Worm (Caenorhabditis elegans) whole organism, L4 larva: ENCODE results near the gene C46G7.5.

Experiments
- F37D6.2 ChIP-seq: sonication (generic microtip); optimal IDR thresholded peaks from 2 replicates; lab custom pipeline; 2016; ENCODE audit warnings: mild to moderate bottlenecking, missing genetic modification characterization, missing compliant biosample characterization
- F44E2.7 ChIP-seq: fragments of 200-800 bp; sonication (Bioruptor generic); IDR thresholded peaks from 2 replicates; pipeline ENCODE4 v2.1.2; 2022; ENCODE audit warnings: missing genetic modification characterization, missing compliant biosample characterization
- T20F7.1 ChIP-seq: fragments of 200-800 bp; sonication (Bioruptor generic); optimal IDR thresholded peaks from 2 replicates; lab custom pipeline; 2018; ENCODE audit warnings: mild to moderate bottlenecking, missing genetic modification characterization, missing compliant biosample characterization
- T26A8.4 ChIP-seq: fragments of 200-800 bp; sonication (Bioruptor generic); IDR thresholded peaks from 2 replicates; pipeline ENCODE4 v1.3.6; 2022; ENCODE audit warnings: missing genetic modification characterization, missing compliant biosample characterization
- Y105C5A.15 ChIP-seq: fragments of 200-800 bp; sonication (Bioruptor generic); IDR thresholded peaks from 2 replicates; pipeline ENCODE4 v1.3.6; 2022; ENCODE audit warnings: missing genetic modification characterization, missing compliant biosample characterization
- Y48G9A.11 ChIP-seq: fragments of 200-800 bp; sonication (Bioruptor generic); IDR thresholded peaks from 2 replicates; pipeline ENCODE4 v1.3.6; 2022; ENCODE audit warnings: missing genetic modification reagents, missing genetic modification characterization, missing compliant biosample characterization
- ZK337.2 ChIP-seq: fragments of 200-800 bp; sonication (Bioruptor generic); IDR thresholded peaks from 2 replicates; pipeline ENCODE4 v1.3.6; 2022; ENCODE audit warnings: missing genetic modification reagents, missing genetic modification characterization, missing compliant biosample characterization
- aha-1 ChIP-seq: fragments of 150-350 bp; peaks from one replicate; lab custom pipeline; 2014; ENCODE audit warnings: missing biosample characterization, missing genetic modification characterization
- ama-1 ChIP-seq: fragments of 150-350 bp; optimal IDR thresholded peaks from 2 replicates; lab custom pipeline; 2014; ENCODE audit warnings: inconsistent platforms, mixed read lengths
- ctbp-1 ChIP-seq: fragments of 200-800 bp; sonication (Bioruptor generic); IDR thresholded peaks from 2 replicates; pipeline ENCODE4 v1.3.6; 2022; ENCODE audit warnings: missing genetic modification reagents, missing genetic modification characterization, missing compliant biosample characterization
- daf-16 ChIP-seq, 3 experiments: sonication (generic microtip); optimal IDR thresholded peaks; 2 replicates each; lab custom pipeline; 2016 to 2017; ENCODE audit warnings: missing genetic modification characterization in 3 of 3, missing genetic modification reagents in 3 of 3, mild to moderate bottlenecking in 2 of 3, missing compliant biosample characterization in 2 of 3, missing biosample characterization in 1 of 3, moderate library complexity in 1 of 3
- dmd-6 ChIP-seq: fragments of 200-800 bp; sonication (Bioruptor generic); IDR thresholded peaks from 2 replicates; pipeline ENCODE4 v1.3.6; 2022; ENCODE audit warnings: missing genetic modification reagents, missing genetic modification characterization, missing compliant biosample characterization
- fkh-10 ChIP-seq: fragments of 150-350 bp; optimal IDR thresholded peaks from 2 replicates; lab custom pipeline; 2014; ENCODE audit warnings: missing biosample characterization, missing genetic modification reagents, missing genetic modification characterization
- hlh-11 ChIP-seq: fragments of 200-800 bp; sonication (Bioruptor generic); optimal IDR thresholded peaks from 2 replicates; lab custom pipeline; 2018; ENCODE audit warnings: mild to moderate bottlenecking, missing genetic modification characterization, missing compliant biosample characterization
- hmg-1.1 ChIP-seq: fragments of 200-800 bp; sonication (Bioruptor generic); IDR thresholded peaks from 2 replicates; pipeline ENCODE4 v1.3.6; 2022; ENCODE audit warnings: missing genetic modification reagents, missing genetic modification characterization, missing compliant biosample characterization
- lin-39 ChIP-seq: fragments of 150-350 bp; optimal IDR thresholded peaks from 2 replicates; lab custom pipeline; 2014; ENCODE audit warnings: missing biosample characterization, missing genetic modification reagents, missing genetic modification characterization
- lsy-2 ChIP-seq, 2 experiments: fragments of 150-350 bp in 1 of 2; sonication (generic microtip) in 1 of 2; optimal IDR thresholded peaks; 2 replicates each; lab custom pipeline; 2014 to 2017; ENCODE audit warnings: missing biosample characterization in 2 of 2, missing genetic modification characterization in 2 of 2
- madf-9 ChIP-seq: fragments of 200-800 bp; sonication (Bioruptor generic); conservative IDR thresholded peaks from 2 replicates; pipeline ENCODE4 v1.3.6; 2022; ENCODE audit warnings: missing genetic modification reagents, missing genetic modification characterization, missing compliant biosample characterization
- mdl-1 ChIP-seq, 2 experiments: fragments of 150-350 bp in 1 of 2; sonication (generic microtip) in 1 of 2; optimal IDR thresholded peaks; 2 replicates each; lab custom pipeline; 2014 to 2017; ENCODE audit warnings: missing biosample characterization in 2 of 2, missing genetic modification characterization in 2 of 2
- mep-1 ChIP-seq: fragments of 150-350 bp; sonication (generic microtip); optimal IDR thresholded peaks from 3 replicates; lab custom pipeline; 2014; ENCODE audit warnings: missing biosample characterization, missing genetic modification characterization
- mes-2 ChIP-seq: sonication (generic microtip); optimal IDR thresholded peaks from 2 replicates; lab custom pipeline; 2016; ENCODE audit warnings: missing genotype, mild to moderate bottlenecking, missing genetic modification characterization, missing compliant biosample characterization; ENCODE audit not compliant: poor library complexity, severe bottlenecking
- mxl-2 ChIP-seq: fragments of 200-800 bp; sonication (Bioruptor generic); conservative IDR thresholded peaks from 2 replicates; pipeline ENCODE4 v1.3.6; 2022; ENCODE audit warnings: missing genetic modification reagents, missing genetic modification characterization, missing compliant biosample characterization
- mxl-3 ChIP-seq: fragments of 200-800 bp; sonication (Bioruptor generic); optimal IDR thresholded peaks from 2 replicates; lab custom pipeline; 2018; ENCODE audit warnings: mild to moderate bottlenecking, missing genetic modification characterization, missing compliant biosample characterization
- nhr-48 ChIP-seq: sonication (generic microtip); optimal IDR thresholded peaks from 2 replicates; lab custom pipeline; 2016; ENCODE audit warnings: mild to moderate bottlenecking, missing genetic modification characterization, missing compliant biosample characterization
- nhr-77 ChIP-seq: fragments of 150-350 bp; optimal IDR thresholded peaks from 2 replicates; lab custom pipeline; 2014; ENCODE audit warnings: missing biosample characterization, missing genetic modification characterization
- rbr-2 ChIP-seq: sonication (generic microtip); optimal IDR thresholded peaks from 2 replicates; lab custom pipeline; 2016; ENCODE audit warnings: missing genotype, missing genetic modification characterization, missing compliant biosample characterization
- saeg-2 ChIP-seq: fragments of 200-800 bp; sonication (Bioruptor generic); IDR thresholded peaks from 2 replicates; pipeline ENCODE4 v1.3.6; 2022; ENCODE audit warnings: missing genetic modification reagents, missing genetic modification characterization, missing compliant biosample characterization
- set-16 ChIP-seq: fragments of 200-800 bp; sonication (Bioruptor generic); IDR thresholded peaks from 2 replicates; pipeline ENCODE4 v1.3.6; 2022; ENCODE audit warnings: missing genetic modification reagents, missing genetic modification characterization, missing compliant biosample characterization
- snpc-1.2 ChIP-seq: fragments of 200-800 bp; sonication (Bioruptor generic); IDR thresholded peaks from 2 replicates; pipeline ENCODE4 v1.3.6; 2022; ENCODE audit warnings: missing genetic modification reagents, missing genetic modification characterization, missing compliant biosample characterization
- tag-97 ChIP-seq: fragments of 200-800 bp; sonication (Bioruptor generic); IDR thresholded peaks from 2 replicates; pipeline ENCODE4 v1.3.6; 2022; ENCODE audit warnings: missing genetic modification characterization, missing compliant biosample characterization
- unc-62 ChIP-seq, 3 experiments: fragments of 150-350 bp in 1 of 3; sonication (generic microtip); optimal IDR thresholded peaks in 2 of 3; peaks in 1 of 3; 1 replicate in 1 of 3; 2 replicates in 2 of 3; lab custom pipeline; 2014 to 2017; ENCODE audit warnings: missing biosample characterization in 3 of 3, missing genetic modification characterization in 3 of 3, missing genetic modification reagents in 3 of 3, missing genotype in 1 of 3
- vab-7 ChIP-seq: fragments of 200-800 bp; sonication (Bioruptor generic); IDR thresholded peaks from 2 replicates; pipeline ENCODE4 v1.3.6; 2022; ENCODE audit warnings: missing genetic modification reagents, missing genetic modification characterization, missing compliant biosample characterization
- zip-2 ChIP-seq: fragments of 150-350 bp; optimal IDR thresholded peaks from 2 replicates; lab custom pipeline; 2014; ENCODE audit warnings: missing biosample characterization, missing genetic modification characterization
- ztf-11 ChIP-seq: fragments of 150-350 bp; optimal IDR thresholded peaks from 2 replicates; lab custom pipeline; 2014; ENCODE audit warnings: missing biosample characterization, missing genetic modification characterization
- ztf-7 ChIP-seq: fragments of 150-350 bp; optimal IDR thresholded peaks from 2 replicates; lab custom pipeline; 2014; ENCODE audit warnings: missing biosample characterization, missing genetic modification characterization

Gene C46G7.5

ce11 chrIV:5977276-5977675 lies 34.2 kb downstream of the C46G7.5 start:
- 0 out of 2 replicates have a peak, but pooled peaks have one; percentile 33 for TF ChIP-seq ctbp-1 (GFP tag; lab: Robert Waterston, UW)
- TF ChIP-seq aha-1 (tag; lab: Kevin White, UChicago) = no peak
- no peak for TF ChIP-seq F44E2.7
- TF ChIP-seq mdl-1 (tag; optimal IDR thresholded peaks at IDR 0.05; lab: Kevin White, UChicago) = peak in 1 of 2 experiments; percentile 12
- no peak for TF ChIP-seq saeg-2
- TF ChIP-seq zip-2 (tag; lab: Kevin White, UChicago) = no peak
- TF ChIP-seq mep-1 = peak; percentile 2

- peak in 1 of 2 experiments; percentile 65 for TF ChIP-seq unc-62 (GFP tag; optimal IDR thresholded peaks at IDR 0.05 in 1 of 2; lab: Kevin White, UChicago)
- TF ChIP-seq unc-62 (tag; optimal IDR thresholded peaks at IDR 0.05; lab: Kevin White, UChicago) = no peak
- TF ChIP-seq tag-97 = no peak
Measured at ce11 chrIV:5975202-5975601, 36.2 kb downstream of the C46G7.5 start, which contains the start of gene unc-44. Gene unc-44, plus strand, starts transcription at chrIV:5975557.

ce11 chrIV:5973947-5974495 lies 37.4 kb downstream of the C46G7.5 start:
- TF ChIP-seq unc-62 (GFP tag; optimal IDR thresholded peaks at IDR 0.05 in 1 of 2; lab: Kevin White, UChicago) = peak in 1 of 2 experiments; percentile 94
- TF ChIP-seq unc-62 (tag; optimal IDR thresholded peaks at IDR 0.05; lab: Kevin White, UChicago) = no peak
- no peak for TF ChIP-seq ztf-7 (tag; lab: Kevin White, UChicago)
- peak; percentile 18; the same call in 1 of the 2 replicates for TF ChIP-seq snpc-1.2 (GFP tag; lab: Robert Waterston, UW)
- no peak for TF ChIP-seq ztf-11 (tag; lab: Kevin White, UChicago)
- peak in 1 of 2 experiments; percentile 54 for TF ChIP-seq lsy-2 (tag; optimal IDR thresholded peaks at IDR 0.05; lab: Kevin White, UChicago)
- TF ChIP-seq dmd-6 (GFP tag; lab: Robert Waterston, UW) = peak; percentile 6; the same call in 1 of the 2 replicates
- TF ChIP-seq mxl-3 (GFP tag; lab: Kevin White, UChicago) = peak; percentile 16
- TF ChIP-seq ZK337.2 (GFP tag; lab: Robert Waterston, UW) = no peak
- TF ChIP-seq F37D6.2 (tag; lab: Kevin White, UChicago) = peak; percentile 36
- TF ChIP-seq hmg-1.1 (GFP tag; lab: Robert Waterston, UW) = peak; percentile 76
- 0 out of 2 replicates have a peak, but pooled peaks have one; percentile 16 for TF ChIP-seq T26A8.4 (GFP tag; lab: Robert Waterston, UW)
- TF ChIP-seq daf-16 (GFP tag; optimal IDR thresholded peaks at IDR 0.05; lab: Kevin White, UChicago) = peak in 1 of 2 experiments; percentile 50
- no peak for TF ChIP-seq daf-16 (tag; optimal IDR thresholded peaks at IDR 0.05; lab: Kevin White, UChicago)
- no peak for TF ChIP-seq mxl-2 (GFP tag; lab: Robert Waterston, UW)
- TF ChIP-seq Y105C5A.15 (GFP tag; lab: Robert Waterston, UW) = no peak
- peak; percentile 82 for TF ChIP-seq fkh-10 (GFP tag; lab: Kevin White, UChicago)
- TF ChIP-seq ama-1 (lab: Kevin White, UChicago) = no peak
- TF ChIP-seq T20F7.1 (GFP tag; lab: Kevin White, UChicago) = no peak
- no peak for TF ChIP-seq madf-9
- TF ChIP-seq vab-7 (GFP tag; lab: Robert Waterston, UW) = 0 out of 2 replicates have a peak, but pooled peaks have one; percentile 32
- TF ChIP-seq set-16 (GFP tag; lab: Robert Waterston, UW) = peak; percentile 59
- TF ChIP-seq hlh-11 (tag; lab: Kevin White, UChicago) = peak; percentile 34
- peak; percentile 18 for TF ChIP-seq nhr-48 (tag; lab: Kevin White, UChicago)
- peak; percentile 85 for TF ChIP-seq aha-1 (tag; lab: Kevin White, UChicago)
- TF ChIP-seq mdl-1 (tag; optimal IDR thresholded peaks at IDR 0.05; lab: Kevin White, UChicago) = peak in 1 of 2 experiments; percentile 24
- TF ChIP-seq saeg-2 = 0 out of 2 replicates have a peak, but pooled peaks have one; percentile 13
- no peak for TF ChIP-seq nhr-77 (tag; lab: Kevin White, UChicago)
- TF ChIP-seq Y48G9A.11 = no peak
- TF ChIP-seq ctbp-1 (GFP tag; lab: Robert Waterston, UW) = peak; percentile 26; the same call in 1 of the 2 replicates
- TF ChIP-seq lin-39 = peak; percentile 40
- peak; percentile 57 for TF ChIP-seq mes-2 (tag; lab: Kevin White, UChicago)
- TF ChIP-seq mep-1 = peak; percentile 60
- TF ChIP-seq rbr-2 (tag; lab: Kevin White, UChicago) = peak; percentile 63
